Worm (Caenorhabditis elegans) whole organism, L2 larva: ENCODE results near the gene ceh-19.

Experiments used
- C34F6.9 ChIP-seq: fragments of 150-350 bp; optimal IDR thresholded peaks from 2 replicates; lab custom pipeline; 2014; ENCODE audit warnings: missing biosample characterization, missing genetic modification characterization
- F13H6.1 ChIP-seq: sonication (generic microtip); optimal IDR thresholded peaks from 2 replicates; lab custom pipeline; 2016; ENCODE audit warnings: missing genetic modification characterization, missing compliant biosample characterization
- Y55F3AM.14 ChIP-seq: fragments of 200-800 bp; sonication (Bioruptor generic); optimal IDR thresholded peaks from 2 replicates; lab custom pipeline; 2018; ENCODE audit warnings: mild to moderate bottlenecking, missing genetic modification characterization, missing compliant biosample characterization
- ama-1 ChIP-seq: fragments of 150-350 bp; optimal IDR thresholded peaks from 2 replicates; lab custom pipeline; 2018; ENCODE audit warnings: inconsistent platforms
- blmp-1 ChIP-seq: sonication (generic microtip); optimal IDR thresholded peaks from 2 replicates; lab custom pipeline; 2017; ENCODE audit warnings: missing genetic modification characterization, mild to moderate bottlenecking, missing compliant biosample characterization, antibody characterized with exemption, moderate library complexity; ENCODE audit not compliant: insufficient read depth
- ceh-16 ChIP-seq: fragments of 150-350 bp; optimal IDR thresholded peaks from 2 replicates; lab custom pipeline; 2014; ENCODE audit warnings: missing biosample characterization, missing genetic modification characterization
- ceh-82 ChIP-seq: fragments of 150-350 bp; optimal IDR thresholded peaks from 2 replicates; lab custom pipeline; 2014; ENCODE audit warnings: missing biosample characterization, missing genetic modification characterization
- crh-2 ChIP-seq: sonication (generic microtip); optimal IDR thresholded peaks from 2 replicates; lab custom pipeline; 2017; ENCODE audit warnings: missing biosample characterization, missing genetic modification characterization
- dmd-4 ChIP-seq: sonication (generic microtip); optimal IDR thresholded peaks from 2 replicates; lab custom pipeline; 2017; ENCODE audit warnings: missing biosample characterization, missing genetic modification characterization
- elt-1 ChIP-seq: fragments of 150-350 bp; optimal IDR thresholded peaks from 2 replicates; lab custom pipeline; 2014; ENCODE audit warnings: missing biosample characterization, missing genetic modification characterization
- gmeb-1 ChIP-seq: fragments of 150-350 bp; optimal IDR thresholded peaks from 2 replicates; lab custom pipeline; 2014; ENCODE audit warnings: missing biosample characterization, missing genetic modification characterization
- lin-11 ChIP-seq: fragments of 150-350 bp; sonication (generic microtip); optimal IDR thresholded peaks from 2 replicates; lab custom pipeline; 2014; ENCODE audit warnings: missing biosample characterization, missing genetic modification characterization, inconsistent platforms, mixed read lengths
- lin-13 ChIP-seq: fragments of 150-350 bp; optimal IDR thresholded peaks from 2 replicates; lab custom pipeline; 2014; ENCODE audit warnings: missing biosample characterization, missing genetic modification reagents, missing genetic modification characterization
- mab-5 ChIP-seq: fragments of 150-350 bp; optimal IDR thresholded peaks from 2 replicates; lab custom pipeline; 2014; ENCODE audit warnings: missing biosample characterization, missing genetic modification characterization
- mdl-1 ChIP-seq, 2 experiments: fragments of 150-350 bp in 1 of 2; sonication (generic microtip) in 1 of 2; optimal IDR thresholded peaks; 2 replicates each; lab custom pipeline; 2017; ENCODE audit warnings: missing biosample characterization in 2 of 2, missing genetic modification characterization in 2 of 2
- nhr-10 ChIP-seq: sonication (generic microtip); optimal IDR thresholded peaks from 2 replicates; lab custom pipeline; 2017; ENCODE audit warnings: missing biosample characterization, missing genetic modification characterization
- nhr-11 ChIP-seq: fragments of 150-350 bp; optimal IDR thresholded peaks from 2 replicates; lab custom pipeline; 2014; ENCODE audit warnings: missing biosample characterization, missing genetic modification characterization
- nhr-129 ChIP-seq: fragments of 150-350 bp; optimal IDR thresholded peaks from 2 replicates; lab custom pipeline; 2014; ENCODE audit warnings: missing biosample characterization, missing genetic modification characterization
- nhr-21 ChIP-seq: fragments of 150-350 bp; optimal IDR thresholded peaks from 2 replicates; lab custom pipeline; 2014; ENCODE audit warnings: missing biosample characterization, missing genetic modification characterization
- nhr-237 ChIP-seq: fragments of 150-350 bp; optimal IDR thresholded peaks from 2 replicates; lab custom pipeline; 2014; ENCODE audit warnings: missing biosample characterization, missing genetic modification characterization
- nhr-25 ChIP-seq: fragments of 150-350 bp; sonication (generic microtip); optimal IDR thresholded peaks from 3 replicates; lab custom pipeline; 2014; ENCODE audit warnings: missing biosample characterization, missing genetic modification characterization
- peb-1 ChIP-seq: fragments of 150-350 bp; optimal IDR thresholded peaks from 2 replicates; lab custom pipeline; 2014; ENCODE audit warnings: missing biosample characterization, missing genetic modification characterization
- sem-4 ChIP-seq: fragments of 150-350 bp; optimal IDR thresholded peaks from 2 replicates; lab custom pipeline; 2014; ENCODE audit warnings: missing biosample characterization, missing genetic modification reagents, missing genetic modification characterization
- skn-1 ChIP-seq: sonication (generic microtip); optimal IDR thresholded peaks from 2 replicates; lab custom pipeline; 2017; ENCODE audit warnings: missing biosample characterization, missing genetic modification characterization
- sma-3 ChIP-seq: sonication (generic microtip); optimal IDR thresholded peaks from 2 replicates; lab custom pipeline; 2016; ENCODE audit warnings: missing genetic modification reagents, missing genetic modification characterization, missing compliant biosample characterization
- sma-9 ChIP-seq, 2 experiments: fragments of 150-350 bp in 1 of 2; sonication (generic microtip) in 1 of 2; optimal IDR thresholded peaks; 2 replicates each; lab custom pipeline; 2014 to 2016; ENCODE audit warnings: missing genetic modification characterization in 2 of 2, mild to moderate bottlenecking in 1 of 2, missing biosample characterization in 1 of 2, missing compliant biosample characterization in 1 of 2, missing genetic modification reagents in 1 of 2, moderate library complexity in 1 of 2
- snpc-4 ChIP-seq: fragments of 150-350 bp; optimal IDR thresholded peaks from 2 replicates; lab custom pipeline; 2014; ENCODE audit warnings: missing biosample characterization, missing genetic modification characterization
- unc-39 ChIP-seq: fragments of 150-350 bp; optimal IDR thresholded peaks from 2 replicates; lab custom pipeline; 2014; ENCODE audit warnings: missing biosample characterization, missing genetic modification characterization
- unc-55 ChIP-seq: fragments of 150-350 bp; sonication (generic microtip); optimal IDR thresholded peaks from 3 replicates; lab custom pipeline; 2014; ENCODE audit warnings: missing biosample characterization, missing genetic modification reagents, missing genetic modification characterization
- unc-62 ChIP-seq: fragments of 150-350 bp; optimal IDR thresholded peaks from 2 replicates; lab custom pipeline; 2014; ENCODE audit warnings: missing biosample characterization, missing genetic modification reagents, missing genetic modification characterization
- zag-1 ChIP-seq: fragments of 150-350 bp; optimal IDR thresholded peaks from 2 replicates; lab custom pipeline; 2014; ENCODE audit warnings: missing biosample characterization, missing genetic modification characterization
- ztf-1 ChIP-seq: fragments of 200-800 bp; sonication (Bioruptor generic); conservative IDR thresholded peaks from 2 replicates; pipeline ENCODE4 v1.3.6; 2022; ENCODE audit warnings: missing genetic modification characterization, missing compliant biosample characterization
- ztf-11 ChIP-seq: sonication (generic microtip); optimal IDR thresholded peaks from 2 replicates; lab custom pipeline; 2017; ENCODE audit warnings: missing biosample characterization, missing genetic modification characterization
- ztf-4 ChIP-seq: fragments of 150-350 bp; optimal IDR thresholded peaks from 2 replicates; lab custom pipeline; 2014; ENCODE audit warnings: missing biosample characterization, missing genetic modification characterization

ceh-19 gene

DNA sequence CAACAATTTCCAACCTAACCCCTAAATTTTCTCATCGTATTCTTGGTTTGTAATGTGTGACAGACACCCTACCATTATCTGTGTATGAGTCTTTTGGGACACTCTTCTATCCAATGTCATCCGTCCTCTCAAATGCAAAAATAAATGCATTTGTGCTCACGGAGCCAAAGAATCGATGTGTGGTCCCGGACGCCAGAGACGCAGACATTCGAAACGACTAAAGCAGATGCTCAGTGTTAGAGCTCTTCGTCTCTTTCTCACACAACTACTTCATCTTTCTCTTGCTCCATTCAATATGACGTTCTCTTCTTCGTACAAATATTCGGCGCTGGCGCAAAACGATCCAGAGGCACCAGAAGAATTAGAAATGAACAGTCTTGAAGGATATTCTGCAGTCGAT is 23.8 kb upstream of the ceh-19 start, which contains the start of gene unc-24:
Gene unc-24, plus strand, starts transcription at position 283 of the 400 bp plus-strand sequence.
- peak; percentile 13 for TF ChIP-seq crh-2 (tag; lab: Kevin White, UChicago)
- peak; percentile 73 for TF ChIP-seq unc-55 (GFP tag; lab: Kevin White, UChicago)
- no peak for TF ChIP-seq elt-1 (tag; lab: Kevin White, UChicago)
- TF ChIP-seq Y55F3AM.14 (GFP tag; lab: Kevin White, UChicago) = no peak
- peak; percentile 48 for TF ChIP-seq C34F6.9 (tag; lab: Kevin White, UChicago)
- TF ChIP-seq peb-1 (tag; lab: Kevin White, UChicago) = no peak
- peak; percentile 16 for TF ChIP-seq sma-9 (GFP tag; optimal IDR thresholded peaks at IDR 0.05; lab: Kevin White, UChicago)
- TF ChIP-seq sma-9 (tag; optimal IDR thresholded peaks at IDR 0.05; lab: Kevin White, UChicago) = no peak
- no peak for TF ChIP-seq ztf-4 (tag; lab: Kevin White, UChicago)
- no peak for TF ChIP-seq gmeb-1 (tag; lab: Kevin White, UChicago)
- peak; percentile 42 for TF ChIP-seq mab-5 (tag; lab: Kevin White, UChicago)
- no peak for TF ChIP-seq lin-13 (GFP tag; lab: Kevin White, UChicago)
- peak; percentile 17 for TF ChIP-seq zag-1 (tag; lab: Kevin White, UChicago)

DNA sequence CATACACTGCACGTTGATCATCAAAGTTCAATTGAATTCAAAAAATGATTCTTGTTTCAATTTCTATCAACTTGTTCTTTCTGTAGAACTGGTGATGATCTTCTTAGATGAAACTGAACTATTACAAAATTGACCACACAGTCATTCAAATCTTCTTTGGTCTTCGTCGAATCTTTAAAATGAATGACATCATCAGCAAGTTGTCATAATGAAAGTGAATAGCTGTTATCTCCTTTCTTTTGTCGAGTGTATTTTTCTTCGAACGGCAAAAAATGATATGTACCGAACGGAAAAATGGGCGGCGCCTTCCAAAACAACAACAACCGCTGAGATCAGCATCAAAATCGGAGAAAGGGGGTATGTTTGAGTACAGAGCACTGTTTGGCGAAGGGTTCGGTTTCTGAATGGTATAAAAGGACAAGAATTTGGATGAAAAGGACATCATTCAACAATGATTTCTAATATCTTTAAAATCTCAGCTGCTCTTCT is 21.7 kb upstream of the ceh-19 start, which contains the start of gene ora-1:
Gene ora-1, plus strand, starts transcription at position 439 of the 489 bp plus-strand sequence.
- TF ChIP-seq nhr-237 = no peak
- TF ChIP-seq nhr-25 (tag; lab: Kevin White, UChicago) = peak; percentile 41
- peak; percentile 78 for TF ChIP-seq blmp-1 (tag; lab: Kevin White, UChicago)

DNA sequence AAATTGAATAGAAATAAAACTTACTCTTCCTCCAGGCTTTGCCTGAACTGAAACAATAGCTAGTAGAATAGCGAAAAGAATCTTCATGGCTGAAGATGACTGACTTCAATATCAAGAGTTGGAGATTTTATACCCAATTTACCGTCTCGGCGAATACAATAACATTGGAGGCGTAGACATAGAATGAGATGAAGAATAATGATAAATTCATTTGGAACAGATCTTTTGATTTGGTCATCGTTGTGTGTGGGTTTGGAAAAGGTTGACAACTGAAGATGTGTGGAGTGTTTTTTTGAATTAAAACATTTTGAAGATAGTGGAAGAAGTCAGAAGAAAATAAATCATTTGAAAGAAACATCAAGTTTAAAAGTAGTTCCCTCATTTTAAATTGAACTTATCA is 20.5 kb upstream of the ceh-19 start, which contains the start of gene F57H12.6:
Gene F57H12.6, minus strand, starts transcription at position 101 of the 400 bp plus-strand sequence.
- TF ChIP-seq elt-1 (tag; lab: Kevin White, UChicago) (no peak), lin-13 (GFP tag; lab: Kevin White, UChicago) (no peak), ztf-1 (GFP tag; lab: Robert Waterston, UW) (no peak), nhr-237 (no peak), nhr-129 (tag; lab: Kevin White, UChicago) (no peak), sma-3 (GFP tag; lab: Kevin White, UChicago) (no peak), peb-1 (tag; lab: Kevin White, UChicago) (no peak), unc-62 (no peak), snpc-4 (tag; lab: Kevin White, UChicago) (no peak), lin-11 (no peak), sem-4 (tag; lab: Kevin White, UChicago) (no peak), unc-39 (tag; lab: Kevin White, UChicago) (no peak), ztf-11 (no peak), Y55F3AM.14 (GFP tag; lab: Kevin White, UChicago) (no peak), ceh-16 (tag; lab: Kevin White, UChicago) (no peak), skn-1 (no peak), F13H6.1 (tag; lab: Kevin White, UChicago) (no peak), sma-9 (GFP tag; optimal IDR thresholded peaks at IDR 0.05; lab: Kevin White, UChicago) (no peak), sma-9 (tag; optimal IDR thresholded peaks at IDR 0.05; lab: Kevin White, UChicago) (no peak), ceh-82 (tag; lab: Kevin White, UChicago) (no peak), ama-1 (lab: Kevin White, UChicago) (no peak)
- TF ChIP-seq, all 48 proteins: peak for 0

DNA sequence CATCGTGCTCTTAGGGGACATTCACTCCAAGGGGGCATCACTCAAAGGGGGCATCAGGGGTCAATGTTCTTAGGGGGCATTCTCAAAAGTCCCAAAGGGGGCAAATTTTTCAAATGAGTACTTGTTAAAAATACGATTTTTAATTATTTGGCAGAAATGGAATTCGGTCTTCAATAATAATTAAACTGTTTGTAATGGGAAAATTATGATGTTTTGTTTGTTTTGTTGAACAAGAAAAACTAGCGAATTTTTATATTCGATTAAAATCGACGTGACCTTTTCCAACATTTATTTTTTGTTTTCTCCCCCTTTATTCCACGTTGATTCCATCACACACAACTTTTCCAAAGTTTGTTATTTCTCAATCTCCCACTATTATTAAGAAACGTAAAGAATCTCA is 11.3 kb upstream of the ceh-19 start, which contains the start of gene F57H12.5:
Gene F57H12.5, plus strand, starts transcription at position 301 of the 400 bp plus-strand sequence.
- TF ChIP-seq ztf-11 = no peak
- no peak for TF ChIP-seq dmd-4 (tag; lab: Kevin White, UChicago)
- TF ChIP-seq ztf-4 (tag; lab: Kevin White, UChicago) = no peak

DNA sequence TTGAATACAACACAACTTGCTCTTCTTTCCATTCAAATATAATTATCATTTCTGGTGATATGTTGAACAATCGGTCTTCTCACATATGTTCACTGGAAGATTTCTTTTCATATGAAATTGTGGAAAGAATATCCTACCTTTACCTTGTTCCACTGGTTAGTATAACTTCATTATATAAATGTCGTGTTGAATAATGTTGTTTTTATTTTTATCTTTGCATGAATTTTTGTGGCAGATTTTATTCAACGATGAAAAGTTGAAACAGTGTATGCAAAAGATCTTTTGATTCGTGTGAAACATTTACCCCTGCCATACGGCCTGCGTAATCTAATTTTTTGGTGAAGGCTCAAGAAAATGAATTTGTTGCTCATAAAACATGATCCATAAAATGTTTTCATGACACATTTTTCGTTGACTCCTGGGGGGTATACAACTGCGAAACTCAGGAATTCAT is 6.2 kb upstream of the ceh-19 start:
- TF ChIP-seq nhr-11 (tag; lab: Kevin White, UChicago) (no peak), crh-2 (tag; lab: Kevin White, UChicago) (no peak), nhr-21 (tag; lab: Kevin White, UChicago) (no peak), nhr-10 (tag; lab: Kevin White, UChicago) (no peak), dmd-4 (tag; lab: Kevin White, UChicago) (no peak), F13H6.1 (tag; lab: Kevin White, UChicago) (no peak), mdl-1 (tag; optimal IDR thresholded peaks at IDR 0.05; lab: Kevin White, UChicago) (no peak)
